Worm (Caenorhabditis elegans) whole organism, L1 larva: ENCODE data around the gene col-151.
A peak's percentile ranks its signal among the peaks of the same experiment; 100 is the strongest.

Source experiments
- C16A3.4 ChIP-seq: fragments of 150-350 bp; optimal IDR thresholded peaks from 2 replicates; lab custom pipeline; 2014; ENCODE audit warnings: missing biosample characterization, missing genetic modification characterization
- F16B12.6 ChIP-seq: fragments of 150-350 bp; optimal IDR thresholded peaks from 2 replicates; lab custom pipeline; 2014; ENCODE audit warnings: missing biosample characterization, missing genetic modification characterization
- aha-1 ChIP-seq: fragments of 150-350 bp; optimal IDR thresholded peaks from 2 replicates; lab custom pipeline; 2014; ENCODE audit warnings: missing biosample characterization, missing genetic modification characterization
- alr-1 ChIP-seq: fragments of 200-800 bp; sonication (Bioruptor generic); optimal IDR thresholded peaks from 2 replicates; lab custom pipeline; 2018; ENCODE audit warnings: borderline replicate concordance, mild to moderate bottlenecking, missing genetic modification characterization, missing compliant biosample characterization
- aly-2 ChIP-seq: fragments of 150-350 bp; optimal IDR thresholded peaks from 2 replicates; lab custom pipeline; 2014; ENCODE audit warnings: missing biosample characterization, missing genetic modification characterization
- dpl-1 ChIP-seq, 3 experiments: fragments of 150-350 bp in 2 of 3; sonication (generic microtip) in 1 of 3; optimal IDR thresholded peaks; 2 replicates each; lab custom pipeline; 2014 to 2017; ENCODE audit warnings: missing biosample characterization in 3 of 3, missing genetic modification characterization in 3 of 3, missing genetic modification reagents in 3 of 3
- dsc-1 ChIP-seq: sonication (generic microtip); optimal IDR thresholded peaks from 2 replicates; lab custom pipeline; 2016; ENCODE audit warnings: mild to moderate bottlenecking, missing genetic modification characterization, missing compliant biosample characterization
- efl-3 ChIP-seq: fragments of 200-800 bp; sonication (Bioruptor generic); optimal IDR thresholded peaks from 2 replicates; lab custom pipeline; 2018; ENCODE audit warnings: mild to moderate bottlenecking, missing genetic modification characterization, missing compliant biosample characterization
- egl-13 ChIP-seq: sonication (generic microtip); optimal IDR thresholded peaks from 2 replicates; lab custom pipeline; 2016; ENCODE audit warnings: missing genotype, missing genetic modification reagents, missing genetic modification characterization, missing compliant biosample characterization
- elt-2 ChIP-seq: sonication (generic microtip); optimal IDR thresholded peaks from 2 replicates; lab custom pipeline; 2016; ENCODE audit warnings: missing genetic modification characterization, mild to moderate bottlenecking, inconsistent platforms, missing compliant biosample characterization, missing genetic modification reagents
- elt-3 ChIP-seq, 6 experiments: fragments of 150-350 bp in 1 of 6; sonication (generic microtip); optimal IDR thresholded peaks; 2 replicates each; lab custom pipeline; 2017 to 2018; ENCODE audit warnings: missing biosample characterization in 6 of 6, missing genetic modification characterization in 6 of 6, inconsistent platforms in 1 of 6
- fkh-4 ChIP-seq: sonication (generic microtip); optimal IDR thresholded peaks from 2 replicates; lab custom pipeline; 2016; ENCODE audit warnings: missing compliant biosample characterization, missing genetic modification characterization, borderline replicate concordance
- fkh-8 ChIP-seq: sonication (generic microtip); optimal IDR thresholded peaks from 2 replicates; lab custom pipeline; 2016; ENCODE audit warnings: mild to moderate bottlenecking, missing genetic modification characterization, missing compliant biosample characterization
- hlh-17 ChIP-seq: fragments of 200-800 bp; sonication (Bioruptor generic); optimal IDR thresholded peaks from 2 replicates; lab custom pipeline; 2018; ENCODE audit warnings: missing genetic modification characterization, mild to moderate bottlenecking, missing compliant biosample characterization, moderate library complexity, borderline replicate concordance
- isw-1 ChIP-seq: fragments of 200-800 bp; sonication (Bioruptor generic); IDR thresholded peaks from 2 replicates; pipeline ENCODE4 v1.3.6; 2022; ENCODE audit warnings: missing genetic modification characterization, missing compliant biosample characterization
- lin-15B ChIP-seq: fragments of 150-350 bp; sonication (generic microtip); optimal IDR thresholded peaks from 3 replicates; lab custom pipeline; 2014; ENCODE audit warnings: missing biosample characterization, missing genetic modification characterization
- lin-39 ChIP-seq: fragments of 150-350 bp; optimal IDR thresholded peaks from 2 replicates; lab custom pipeline; 2014; ENCODE audit warnings: missing biosample characterization, missing genetic modification reagents, missing genetic modification characterization
- lir-3 ChIP-seq: sonication (generic microtip); optimal IDR thresholded peaks from 2 replicates; lab custom pipeline; 2016; ENCODE audit warnings: mild to moderate bottlenecking, missing genetic modification characterization, moderate library complexity, missing compliant biosample characterization; ENCODE audit not compliant: poor library complexity
- mab-9 ChIP-seq: fragments of 200-800 bp; sonication (Bioruptor generic); IDR thresholded peaks from 2 replicates; pipeline ENCODE4 v1.3.6; 2022; ENCODE audit warnings: missing genetic modification reagents, missing genetic modification characterization, missing compliant biosample characterization
- mep-1 ChIP-seq: fragments of 150-350 bp; optimal IDR thresholded peaks from 2 replicates; lab custom pipeline; 2014; ENCODE audit warnings: missing biosample characterization, missing genetic modification characterization
- nhr-11 ChIP-seq: fragments of 150-350 bp; optimal IDR thresholded peaks from 2 replicates; lab custom pipeline; 2014; ENCODE audit warnings: missing biosample characterization, missing genetic modification characterization
- nhr-19 ChIP-seq: fragments of 200-800 bp; sonication (Bioruptor generic); conservative IDR thresholded peaks from 2 replicates; pipeline ENCODE4 v1.3.6; 2022; ENCODE audit warnings: missing genetic modification characterization, missing compliant biosample characterization
- nhr-20 ChIP-seq: sonication (generic microtip); optimal IDR thresholded peaks from 2 replicates; lab custom pipeline; 2016; ENCODE audit warnings: mild to moderate bottlenecking, missing genetic modification characterization, missing compliant biosample characterization
- nhr-71 ChIP-seq: sonication (generic microtip); optimal IDR thresholded peaks from 2 replicates; lab custom pipeline; 2016; ENCODE audit warnings: mild to moderate bottlenecking, missing genetic modification characterization, moderate library complexity, missing compliant biosample characterization
- nhr-84 ChIP-seq: sonication (generic microtip); optimal IDR thresholded peaks from 2 replicates; lab custom pipeline; 2017; ENCODE audit warnings: missing biosample characterization, missing genetic modification characterization
- nhr-85 ChIP-seq: sonication (generic microtip); peaks from one replicate; lab custom pipeline; 2016; ENCODE audit warnings: missing genetic modification characterization, inconsistent platforms, missing compliant biosample characterization
- nhr-90 ChIP-seq: sonication (generic microtip); optimal IDR thresholded peaks from 2 replicates; lab custom pipeline; 2016; ENCODE audit warnings: mild to moderate bottlenecking, missing genetic modification characterization, missing compliant biosample characterization; ENCODE audit not compliant: poor library complexity
- pag-3 ChIP-seq: sonication (generic microtip); optimal IDR thresholded peaks from 2 replicates; lab custom pipeline; 2017; ENCODE audit warnings: missing genetic modification characterization, mild to moderate bottlenecking, missing compliant biosample characterization, antibody characterized with exemption, borderline replicate concordance; ENCODE audit not compliant: insufficient read depth
- pqm-1 ChIP-seq: sonication (generic microtip); optimal IDR thresholded peaks from 3 replicates; lab custom pipeline; 2017; ENCODE audit warnings: missing biosample characterization, missing genetic modification characterization
- skn-1 ChIP-seq: fragments of 150-350 bp; optimal IDR thresholded peaks from 2 replicates; lab custom pipeline; 2014; ENCODE audit warnings: missing biosample characterization, missing genetic modification characterization
- snu-23 ChIP-seq: sonication (generic microtip); optimal IDR thresholded peaks from 2 replicates; lab custom pipeline; 2016; ENCODE audit warnings: missing genetic modification characterization, missing compliant biosample characterization
- sox-4 ChIP-seq: sonication (generic microtip); optimal IDR thresholded peaks from 2 replicates; lab custom pipeline; 2016; ENCODE audit warnings: missing genetic modification characterization, missing compliant biosample characterization
- sptf-1 ChIP-seq: fragments of 150-350 bp; optimal IDR thresholded peaks from 2 replicates; lab custom pipeline; 2014; ENCODE audit warnings: missing biosample characterization, missing genetic modification characterization
- sup-37 ChIP-seq: fragments of 200-800 bp; sonication (Bioruptor generic); optimal IDR thresholded peaks from 2 replicates; lab custom pipeline; 2018; ENCODE audit warnings: mild to moderate bottlenecking, missing genetic modification characterization, missing compliant biosample characterization
- tbx-2 ChIP-seq: sonication (generic microtip); optimal IDR thresholded peaks from 2 replicates; lab custom pipeline; 2016; ENCODE audit warnings: missing genetic modification characterization, missing compliant biosample characterization
- unc-130 ChIP-seq: fragments of 150-350 bp; optimal IDR thresholded peaks from 2 replicates; lab custom pipeline; 2017; ENCODE audit warnings: missing biosample characterization, missing genetic modification characterization, inconsistent platforms
- unc-30 ChIP-seq: sonication (generic microtip); optimal IDR thresholded peaks from 2 replicates; lab custom pipeline; 2017; ENCODE audit warnings: missing biosample characterization, missing genetic modification characterization
- unc-62 ChIP-seq: fragments of 150-350 bp; optimal IDR thresholded peaks from 2 replicates; lab custom pipeline; 2014; ENCODE audit warnings: missing biosample characterization, missing genetic modification reagents, missing genetic modification characterization
- vab-15 ChIP-seq: sonication (generic microtip); optimal IDR thresholded peaks from 2 replicates; lab custom pipeline; 2017; ENCODE audit warnings: missing genotype, mild to moderate bottlenecking, missing genetic modification characterization, missing compliant biosample characterization
- zip-4 ChIP-seq: fragments of 200-800 bp; sonication (Bioruptor generic); optimal IDR thresholded peaks from 2 replicates; lab custom pipeline; 2018; ENCODE audit warnings: mild to moderate bottlenecking, missing genetic modification characterization, moderate library complexity, missing compliant biosample characterization
- ztf-11 ChIP-seq, 2 experiments: sonication (generic microtip); optimal IDR thresholded peaks; 2 replicates each; lab custom pipeline; 2016 to 2017; ENCODE audit warnings: missing genetic modification characterization in 2 of 2, missing biosample characterization in 1 of 2, missing compliant biosample characterization in 1 of 2
- ztf-4 ChIP-seq: fragments of 150-350 bp; optimal IDR thresholded peaks from 2 replicates; lab custom pipeline; 2014; ENCODE audit warnings: missing biosample characterization, missing genetic modification characterization

col-151 gene

ce11 chrV:10355773-10356335 is 39.2 kb downstream of the col-151 start, which contains the start of gene sluh-7 (continued):
- TF ChIP-seq vab-15 (tag; lab: Kevin White, UChicago) (peak; percentile 60), hlh-17 (GFP tag; lab: Kevin White, UChicago) (no peak), pag-3 (tag; lab: Kevin White, UChicago) (no peak), F16B12.6 (tag; lab: Kevin White, UChicago) (peak; percentile 6), lin-39 (tag; lab: Kevin White, UChicago) (peak; percentile 65), tbx-2 (peak; percentile 91), snu-23 (GFP tag; lab: Kevin White, UChicago) (peak; percentile 87), nhr-71 (tag; lab: Kevin White, UChicago) (peak; percentile 94), skn-1 (tag; lab: Kevin White, UChicago) (peak; percentile 73), mep-1 (tag; lab: Kevin White, UChicago) (peak; percentile 93), unc-30 (peak; percentile 22), aly-2 (tag; lab: Kevin White, UChicago) (peak; percentile 24), dsc-1 (tag; lab: Kevin White, UChicago) (peak; percentile 91), zip-4 (GFP tag; lab: Kevin White, UChicago) (peak; percentile 20), fkh-8 (tag; lab: Kevin White, UChicago) (peak; percentile 78), elt-2 (tag; lab: Kevin White, UChicago) (peak; percentile 65), aha-1 (tag; lab: Kevin White, UChicago) (no peak), C16A3.4 (tag; lab: Kevin White, UChicago) (peak; percentile 62), nhr-85 (tag; lab: Kevin White, UChicago) (peak; percentile 95), ztf-4 (no peak), sox-4 (tag; lab: Kevin White, UChicago) (peak; percentile 90), sup-37 (peak; percentile 63), nhr-84 (tag; lab: Kevin White, UChicago) (no peak), efl-3 (GFP tag; lab: Kevin White, UChicago) (peak; percentile 11), lin-15B (tag; lab: Kevin White, UChicago) (peak; percentile 79), fkh-4 (peak; percentile 95), unc-62 (GFP tag; lab: Kevin White, UChicago) (no peak), nhr-11 (tag; lab: Kevin White, UChicago) (peak; percentile 28), alr-1 (no peak), dpl-1 (GFP tag; optimal IDR thresholded peaks at IDR 0.05; lab: Kevin White, UChicago) (peak; percentile 91 to 96 (median 94)), unc-130 (tag; lab: Kevin White, UChicago) (peak; percentile 71), elt-3 (tag; optimal IDR thresholded peaks at IDR 0.05; lab: Kevin White, UChicago) (peak in 2 of 6 experiments; percentile 54 to 71), lir-3 (peak; percentile 97), sptf-1 (tag; lab: Kevin White, UChicago) (no peak), isw-1 (GFP tag; lab: Robert Waterston, UW) (peak; percentile 82), nhr-20 (tag; lab: Kevin White, UChicago) (peak; percentile 88), nhr-90 (tag; lab: Kevin White, UChicago) (peak; percentile 97), egl-13 (tag; lab: Kevin White, UChicago) (peak; percentile 91), ztf-11 (tag; optimal IDR thresholded peaks at IDR 0.05; lab: Kevin White, UChicago) (peak in 1 of 2 experiments; percentile 96), nhr-19 (GFP tag; lab: Robert Waterston, UW) (peak; percentile 87), pqm-1 (no peak), mab-9 (peak; percentile 76)
